Fruit fly (Drosophila melanogaster) whole organism, embryonic: ENCODE results near the gene morgue.
A peak's percentile ranks its signal among the peaks of the same experiment; 100 is the strongest.

Experiments used
- Abd-B ChIP-seq: fragments of 200-800 bp; sonication (Bioruptor generic); optimal IDR thresholded peaks from 2 replicates; lab custom pipeline; 2018; ENCODE audit warnings: missing biosample characterization, mild to moderate bottlenecking, missing genetic modification characterization, moderate library complexity
- Atf3 ChIP-seq: fragments of 200-800 bp; sonication (Bioruptor generic); optimal IDR thresholded peaks from 3 replicates; lab custom pipeline; 2016; ENCODE audit warnings: missing biosample characterization, missing genetic modification characterization
- CG10321 ChIP-seq: fragments of 200-800 bp; sonication (Bioruptor generic); IDR thresholded peaks from 2 replicates; pipeline ENCODE4 v1.3.6; 2022; ENCODE audit warnings: missing biosample characterization, missing genetic modification characterization
- CG12104 ChIP-seq: fragments of 200-800 bp; sonication (Bioruptor generic); optimal IDR thresholded peaks from 3 replicates; lab custom pipeline; 2016; ENCODE audit warnings: missing biosample characterization, missing genetic modification characterization
- CG12219 ChIP-seq: fragments of 200-800 bp; sonication (Bioruptor generic); optimal IDR thresholded peaks from 3 replicates; lab custom pipeline; 2018; ENCODE audit warnings: missing biosample characterization, mild to moderate bottlenecking, missing genetic modification characterization
- CG12391 ChIP-seq: fragments of 200-800 bp; sonication (Bioruptor generic); optimal IDR thresholded peaks from 3 replicates; lab custom pipeline; 2018; ENCODE audit warnings: missing biosample characterization, mild to moderate bottlenecking, missing genetic modification characterization, moderate library complexity
- CG12769 ChIP-seq: fragments of 200-800 bp; sonication (Bioruptor generic); optimal IDR thresholded peaks from 2 replicates; lab custom pipeline; 2019; ENCODE audit warnings: missing biosample characterization, mild to moderate bottlenecking, missing genetic modification characterization, moderate library complexity
- CG16863 ChIP-seq: fragments of 200-800 bp; sonication (Bioruptor generic); optimal IDR thresholded peaks from 3 replicates; lab custom pipeline; 2016; ENCODE audit warnings: missing biosample characterization, missing genetic modification characterization
- CG17359 ChIP-seq: fragments of 200-800 bp; sonication (Bioruptor generic); optimal IDR thresholded peaks from 3 replicates; lab custom pipeline; 2018; ENCODE audit warnings: missing biosample characterization, mild to moderate bottlenecking, missing genetic modification characterization, moderate library complexity
- CG17385 ChIP-seq: fragments of 200-800 bp; sonication (Bioruptor generic); optimal IDR thresholded peaks from 3 replicates; lab custom pipeline; 2018; ENCODE audit warnings: missing biosample characterization, mild to moderate bottlenecking, missing genetic modification characterization
- CG17802 ChIP-seq: fragments of 200-800 bp; sonication (Bioruptor generic); optimal IDR thresholded peaks from 2 replicates; lab custom pipeline; 2018; ENCODE audit warnings: missing biosample characterization, mild to moderate bottlenecking, missing genetic modification characterization, moderate library complexity
- CG2875 ChIP-seq: fragments of 200-800 bp; sonication (Bioruptor generic); optimal IDR thresholded peaks from 2 replicates; lab custom pipeline; 2017; ENCODE audit warnings: missing biosample characterization, mild to moderate bottlenecking, missing genetic modification characterization, missing genetic modification reagents
- CG3281 ChIP-seq: fragments of 200-800 bp; sonication (Bioruptor generic); optimal IDR thresholded peaks from 3 replicates; lab custom pipeline; 2017; ENCODE audit warnings: missing biosample characterization, mild to moderate bottlenecking, missing genetic modification characterization
- CG7839 ChIP-seq: fragments of 200-800 bp; sonication (Bioruptor generic); optimal IDR thresholded peaks from 3 replicates; lab custom pipeline; 2018; ENCODE audit warnings: missing biosample characterization, mild to moderate bottlenecking, missing genetic modification characterization, moderate library complexity
- CG7963 ChIP-seq: fragments of 200-800 bp; sonication (Bioruptor generic); IDR thresholded peaks from 3 replicates; pipeline ENCODE4 v1.3.6; 2022; ENCODE audit warnings: missing biosample characterization, missing genetic modification characterization; ENCODE audit not compliant: partially characterized antibody
- CG8089 ChIP-seq: fragments of 200-800 bp; sonication (Bioruptor generic); optimal IDR thresholded peaks from 3 replicates; lab custom pipeline; 2016; ENCODE audit warnings: missing biosample characterization, missing genetic modification characterization
- CG9932 ChIP-seq: fragments of 200-800 bp; sonication (Bioruptor generic); IDR thresholded peaks from 2 replicates; pipeline ENCODE4 v1.3.6; 2022; ENCODE audit warnings: missing biosample characterization, missing genetic modification characterization
- Dfd ChIP-seq, 2 experiments: fragments of >200 bp; optimal IDR thresholded peaks; 2 replicates each; lab custom pipeline; 2017; ENCODE audit warnings: missing biosample characterization in 2 of 2, missing genetic modification characterization in 2 of 2
- Ets65A ChIP-seq: fragments of 200-800 bp; sonication (Bioruptor generic); peaks from one replicate; lab custom pipeline; 2016; ENCODE audit warnings: missing biosample characterization, missing genetic modification characterization
- Gsc ChIP-seq: fragments of 200-800 bp; sonication (Bioruptor generic); IDR thresholded peaks from 2 replicates; pipeline ENCODE4 v1.3.6; 2022; ENCODE audit warnings: missing biosample characterization, missing genetic modification characterization
- Hand ChIP-seq: fragments of 200-800 bp; sonication (Bioruptor generic); optimal IDR thresholded peaks from 2 replicates; lab custom pipeline; 2017; ENCODE audit warnings: mild to moderate bottlenecking, missing biosample characterization, missing genetic modification reagents, missing genetic modification characterization
- Hmx ChIP-seq: fragments of 200-800 bp; sonication (Bioruptor generic); optimal IDR thresholded peaks from 2 replicates; lab custom pipeline; 2016; ENCODE audit warnings: missing biosample characterization, missing genetic modification characterization
- Hr39 ChIP-seq: fragments of >200 bp; optimal IDR thresholded peaks from 2 replicates; lab custom pipeline; 2017
- Nf-YA ChIP-seq: fragments of 200-800 bp; sonication (Bioruptor generic); IDR thresholded peaks from 2 replicates; pipeline ENCODE4 v1.3.6; 2022; ENCODE audit warnings: missing biosample characterization, missing genetic modification characterization
- NfI ChIP-seq: fragments of 200-800 bp; sonication (Bioruptor generic); optimal IDR thresholded peaks from 3 replicates; lab custom pipeline; 2018; ENCODE audit warnings: missing biosample characterization, mild to moderate bottlenecking, missing genetic modification characterization, moderate library complexity
- Rfx ChIP-seq: fragments of 200-800 bp; sonication (Bioruptor generic); IDR thresholded peaks from 2 replicates; pipeline ENCODE4 v1.3.6; 2022; ENCODE audit warnings: missing biosample characterization, missing genetic modification characterization
- Taf1 ChIP-seq: fragments of 200-800 bp; sonication (Bioruptor generic); IDR thresholded peaks from 2 replicates; pipeline ENCODE4 v1.3.6; 2022; ENCODE audit warnings: missing biosample characterization, missing genetic modification characterization
- Trl ChIP-seq, 3 experiments: fragments of >200 bp in 2 of 3; fragments of 200-800 bp in 1 of 3; sonication (Bioruptor generic) in 1 of 3; optimal IDR thresholded peaks; 2 replicates in 1 of 3; 3 replicates in 2 of 3; lab custom pipeline; 2016 to 2017; ENCODE audit warnings: missing biosample characterization in 1 of 3, missing genetic modification characterization in 1 of 3
- Xbp1 ChIP-seq: fragments of 200-800 bp; sonication (Bioruptor generic); optimal IDR thresholded peaks from 3 replicates; lab custom pipeline; 2016; ENCODE audit warnings: missing biosample characterization, mild to moderate bottlenecking, missing genetic modification characterization
- ac ChIP-seq: fragments of 200-800 bp; sonication (Bioruptor generic); optimal IDR thresholded peaks from 3 replicates; lab custom pipeline; 2017; ENCODE audit warnings: missing biosample characterization, mild to moderate bottlenecking, missing genetic modification characterization
- bbx ChIP-seq: fragments of 200-800 bp; sonication (Bioruptor generic); IDR thresholded peaks from 2 replicates; pipeline ENCODE4 v1.3.6; 2022; ENCODE audit warnings: missing biosample characterization, missing genetic modification characterization; ENCODE audit not compliant: partially characterized antibody
- chinmo ChIP-seq: fragments of 200-800 bp; sonication (Bioruptor generic); IDR thresholded peaks from 4 replicates; pipeline ENCODE4 v1.3.6; 2022; ENCODE audit warnings: missing biosample characterization, missing genetic modification characterization; ENCODE audit not compliant: partially characterized antibody
- dimm ChIP-seq: fragments of 200-800 bp; sonication (Bioruptor generic); IDR thresholded peaks from 2 replicates; pipeline ENCODE4 v1.3.6; 2022; ENCODE audit warnings: missing biosample characterization, missing genetic modification characterization
- dm ChIP-seq: fragments of 200-800 bp; sonication (Bioruptor generic); optimal IDR thresholded peaks from 3 replicates; lab custom pipeline; 2016; ENCODE audit warnings: missing biosample characterization, missing genetic modification characterization
- dysf ChIP-seq: fragments of 200-800 bp; sonication (Bioruptor generic); IDR thresholded peaks from 3 replicates; pipeline ENCODE4 v1.3.6; 2022; ENCODE audit warnings: missing biosample characterization, missing genetic modification characterization
- ewg ChIP-seq: fragments of 200-800 bp; sonication (Bioruptor generic); optimal IDR thresholded peaks from 3 replicates; lab custom pipeline; 2017; ENCODE audit warnings: mild to moderate bottlenecking, missing biosample characterization, missing genetic modification reagents, missing genetic modification characterization
- gro ChIP-seq: fragments of 200-800 bp; sonication (Bioruptor generic); optimal IDR thresholded peaks from 2 replicates; lab custom pipeline; 2016; ENCODE audit warnings: missing biosample characterization, missing genetic modification characterization
- gsb ChIP-seq: fragments of 200-800 bp; sonication (Bioruptor generic); IDR thresholded peaks from 2 replicates; pipeline ENCODE4 v1.3.6; 2022; ENCODE audit warnings: missing biosample characterization, missing genetic modification characterization
- ind ChIP-seq: fragments of 200-800 bp; sonication (Bioruptor generic); optimal IDR thresholded peaks from 3 replicates; lab custom pipeline; 2016; ENCODE audit warnings: missing biosample characterization, missing genetic modification characterization
- jigr1 ChIP-seq: fragments of 200-800 bp; sonication (Bioruptor generic); IDR thresholded peaks from 3 replicates; pipeline ENCODE4 v1.3.6; 2022; ENCODE audit warnings: missing biosample characterization, missing genetic modification characterization
- lilli ChIP-seq: fragments of 200-800 bp; sonication (Bioruptor generic); optimal IDR thresholded peaks from 3 replicates; lab custom pipeline; 2016; ENCODE audit warnings: missing biosample characterization, missing genetic modification characterization
- nerfin-1 ChIP-seq: fragments of 200-800 bp; sonication (Bioruptor generic); optimal IDR thresholded peaks from 3 replicates; lab custom pipeline; 2019; ENCODE audit warnings: missing biosample characterization, mild to moderate bottlenecking, missing genetic modification characterization, moderate library complexity
- nom ChIP-seq: fragments of 200-800 bp; sonication (Bioruptor generic); optimal IDR thresholded peaks from 2 replicates; lab custom pipeline; 2017; ENCODE audit warnings: missing biosample characterization, missing genetic modification characterization, mild to moderate bottlenecking, moderate library complexity, missing genetic modification reagents
- pan ChIP-seq, 4 experiments: fragments of >200 bp in 3 of 4; fragments of 200-800 bp in 1 of 4; sonication (Bioruptor generic) in 1 of 4; optimal IDR thresholded peaks in 3 of 4; IDR thresholded peaks in 1 of 4; 2 replicates each; pipeline versions ENCODE4 v1.3.6 to Lab custom; 2017 to 2022; ENCODE audit warnings: missing biosample characterization in 2 of 4, missing genetic modification characterization in 2 of 4, mixed read lengths in 1 of 4
- pnt ChIP-seq: fragments of 200-800 bp; sonication (Bioruptor generic); optimal IDR thresholded peaks from 3 replicates; lab custom pipeline; 2016; ENCODE audit warnings: missing biosample characterization, missing genetic modification characterization
- psq ChIP-seq: fragments of 200-800 bp; sonication (Bioruptor generic); optimal IDR thresholded peaks from 2 replicates; lab custom pipeline; 2017; ENCODE audit warnings: missing biosample characterization, missing genetic modification characterization
- sim ChIP-seq: fragments of 200-800 bp; sonication (Bioruptor generic); IDR thresholded peaks from 2 replicates; pipeline ENCODE4 v1.3.6; 2022; ENCODE audit warnings: missing biosample characterization, missing genetic modification characterization
- slp2 ChIP-seq: fragments of 200-800 bp; sonication (Bioruptor generic); optimal IDR thresholded peaks from 2 replicates; lab custom pipeline; 2016; ENCODE audit warnings: missing biosample characterization, missing genetic modification characterization
- trem ChIP-seq: fragments of 200-800 bp; optimal IDR thresholded peaks from 3 replicates; lab custom pipeline; 2019; ENCODE audit warnings: missing biosample characterization, mild to moderate bottlenecking, missing genetic modification characterization, moderate library complexity
- tup ChIP-seq: fragments of 200-800 bp; sonication (Bioruptor generic); optimal IDR thresholded peaks from 2 replicates; lab custom pipeline; 2016; ENCODE audit warnings: missing biosample characterization, mild to moderate bottlenecking, missing genetic modification characterization, moderate library complexity

morgue gene

DNA sequence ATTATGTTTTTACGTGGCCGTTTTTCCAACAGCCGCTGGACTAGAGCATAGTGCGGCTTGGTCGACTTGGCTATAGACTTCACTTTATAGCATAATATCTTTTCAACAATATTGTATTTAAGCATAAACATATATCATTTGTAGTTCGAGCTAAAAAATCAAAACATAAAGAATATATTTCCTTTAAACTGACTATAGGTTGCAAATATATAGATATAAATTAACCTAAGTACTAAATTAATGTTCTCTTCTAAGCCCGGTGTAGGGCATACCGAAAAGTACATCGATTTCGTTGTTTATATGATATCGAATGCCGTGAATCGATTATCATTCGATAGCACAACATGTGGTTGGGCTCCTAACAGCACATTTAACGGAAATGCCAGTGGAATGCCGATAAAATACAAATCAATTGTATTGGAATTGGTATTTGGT, 4.1 kb upstream of the morgue start, which contains the start of gene MFS18 (continued):
- TF ChIP-seq ac (GFP tag; lab: Kevin White, UChicago) (peak; percentile 78), Dfd (GFP tag; optimal IDR thresholded peaks at IDR 0.05; lab: Kevin White, UChicago) (no peak), jigr1 (GFP tag; lab: Robert Waterston, UW) (peak; percentile 98), dysf (GFP tag; lab: Robert Waterston, UW) (peak; percentile 99), CG2875 (GFP tag; lab: Kevin White, UChicago) (peak; percentile 94), CG12104 (GFP tag; lab: Kevin White, UChicago) (peak; percentile 94), ewg (GFP tag; lab: Kevin White, UChicago) (peak; percentile 88), slp2 (GFP tag; lab: Kevin White, UChicago) (peak; percentile 65), CG7963 (peak; percentile 89), CG17359 (tag; lab: Kevin White, UChicago) (peak; percentile 100), bbx (GFP tag; lab: Robert Waterston, UW) (peak; percentile 93), gsb (GFP tag; lab: Robert Waterston, UW) (peak; percentile 97), gro (GFP tag; lab: Kevin White, UChicago) (peak; percentile 87), Hand (peak; percentile 89), CG10321 (peak; percentile 86), CG7839 (peak; percentile 98), CG17802 (tag; lab: Kevin White, UChicago) (peak; percentile 92), chinmo (GFP tag; lab: Robert Waterston, UW) (peak; percentile 85; the same call in 2 of the 4 replicates), trem (tag; lab: Kevin White, UChicago) (peak; percentile 97), CG17385 (GFP tag; lab: Kevin White, UChicago) (peak; percentile 92), Hr39 (lab: Kevin White, UChicago) (no peak), pnt (GFP tag; lab: Kevin White, UChicago) (peak; percentile 66), dm (peak; percentile 98), CG16863 (GFP tag; lab: Kevin White, UChicago) (peak; percentile 82), dimm (GFP tag; lab: Robert Waterston, UW) (peak; percentile 98), Abd-B (GFP tag; lab: Kevin White, UChicago) (peak; percentile 99), Trl (optimal IDR thresholded peaks at IDR 0.05; lab: Kevin White, UChicago) (no peak), Trl (GFP tag; optimal IDR thresholded peaks at IDR 0.05; lab: Kevin White, UChicago) (peak; percentile 79), CG3281 (GFP tag; lab: Kevin White, UChicago) (peak; percentile 98), Taf1 (GFP tag; lab: Robert Waterston, UW) (peak; percentile 96), Rfx (GFP tag; lab: Robert Waterston, UW) (peak; percentile 98), nom (GFP tag; lab: Kevin White, UChicago) (peak; percentile 91), Nf-YA (GFP tag; lab: Robert Waterston, UW) (peak; percentile 98), NfI (GFP tag; lab: Kevin White, UChicago) (peak; percentile 92), lilli (GFP tag; lab: Kevin White, UChicago) (peak; percentile 99), CG9932 (GFP tag; lab: Robert Waterston, UW) (peak; percentile 98), Gsc (GFP tag; lab: Robert Waterston, UW) (peak; percentile 97), ind (GFP tag; lab: Kevin White, UChicago) (peak; percentile 99), CG12219 (GFP tag; lab: Kevin White, UChicago) (peak; percentile 89), pan (optimal IDR thresholded peaks at IDR 0.05; lab: Kevin White, UChicago) (no peak), pan (GFP tag; optimal IDR thresholded peaks at IDR 0.05 in 1 of 2, IDR thresholded peaks at IDR 0.05 in 1 of 2) (peak in 1 of 2 experiments; percentile 100), Hmx (peak; percentile 79), sim (GFP tag; lab: Robert Waterston, UW) (peak; percentile 99), CG12391 (tag; lab: Kevin White, UChicago) (peak; percentile 98), CG12769 (tag; lab: Kevin White, UChicago) (no peak), psq (peak; percentile 91), nerfin-1 (tag; lab: Kevin White, UChicago) (peak; percentile 95), Atf3 (GFP tag; lab: Kevin White, UChicago) (peak; percentile 69), CG8089 (GFP tag; lab: Kevin White, UChicago) (peak; percentile 71), tup (peak; percentile 89), Ets65A (peak; percentile 98), Xbp1 (GFP tag; lab: Kevin White, UChicago) (peak; percentile 98)
